Fruit fly (Drosophila melanogaster): ENCODE results near the gene CG14210.

CG14210 gene

dm6 chrX:19642819-19643504 lies 27.0 kb downstream of the CG14210 start, which contains the start of the genes CG12237 and Sec61gamma (continued):
- TF ChIP-seq CG18011 (GFP tag; optimal IDR thresholded peaks at IDR 0.05) (peak; percentile 96), nmo (GFP tag; optimal IDR thresholded peaks at IDR 0.05) (peak; percentile 33), CoRest (tag; optimal IDR thresholded peaks at IDR 0.05) (peak; percentile 53), CG34376 (GFP tag; optimal IDR thresholded peaks at IDR 0.05) (peak; percentile 48), dm (GFP tag; optimal IDR thresholded peaks at IDR 0.05) (peak; percentile 53), gsb-n (tag; optimal IDR thresholded peaks at IDR 0.05) (no peak), CG6765 (GFP tag; optimal IDR thresholded peaks at IDR 0.05) (no peak), slbo (GFP tag; IDR thresholded peaks at IDR 0.05) (peak; percentile 58), CG15514 (GFP tag; optimal IDR thresholded peaks at IDR 0.05) (peak; percentile 79), kni (GFP tag; optimal IDR thresholded peaks at IDR 0.05) (no peak), CG8765 (GFP tag; IDR thresholded peaks at IDR 0.05) (no peak), cg (GFP tag; optimal IDR thresholded peaks at IDR 0.05) (peak; percentile 36), CG10267 (tag; optimal IDR thresholded peaks at IDR 0.05) (peak; percentile 41), CG12391 (tag; optimal IDR thresholded peaks at IDR 0.05) (peak; percentile 45), Blimp-1 (GFP tag; optimal IDR thresholded peaks at IDR 0.05) (no peak), slp2 (GFP tag; optimal IDR thresholded peaks at IDR 0.05) (peak; percentile 13), dmrt11E (tag; optimal IDR thresholded peaks at IDR 0.05) (peak; percentile 6), Antp (GFP tag; optimal IDR thresholded peaks at IDR 0.05) (peak; percentile 28), Poxn (GFP tag; IDR thresholded peaks at IDR 0.05) (no peak), CG13624 (GFP tag; optimal IDR thresholded peaks at IDR 0.05) (peak; percentile 22), CG2678 (tag; optimal IDR thresholded peaks at IDR 0.05) (peak; percentile 33), BEAF-32 (GFP tag; optimal IDR thresholded peaks at IDR 0.05) (peak; percentile 44), Bgb (GFP tag; IDR thresholded peaks at IDR 0.05; ENCODE audit: partially characterized antibody) (peak; percentile 30; the same call in 1 of the 2 replicates), Xbp1 (GFP tag; optimal IDR thresholded peaks at IDR 0.05) (peak; percentile 58), Sry-δ (GFP tag; optimal IDR thresholded peaks at IDR 0.05) (peak; percentile 45), so (GFP tag; IDR thresholded peaks at IDR 0.05) (0 out of 3 replicates have a peak, but pooled peaks have one; percentile 44), Stat92E (GFP tag; optimal IDR thresholded peaks at IDR 0.05) (peak in 1 of 3 experiments; percentile 56), chif (GFP tag; optimal IDR thresholded peaks at IDR 0.05) (peak in 1 of 2 experiments; percentile 11), CG31441 (GFP tag; IDR thresholded peaks at IDR 0.05) (0 out of 2 replicates have a peak, but pooled peaks have one; percentile 32), oc (tag; optimal IDR thresholded peaks at IDR 0.05) (no peak), CG10366 (GFP tag; IDR thresholded peaks at IDR 0.05) (peak; percentile 21; the same call in 1 of the 2 replicates), CG6791 (GFP tag; IDR thresholded peaks at IDR 0.05; ENCODE audit: partially characterized antibody) (0 out of 3 replicates have a peak, but pooled peaks have one; percentile 22), insv (GFP tag; optimal IDR thresholded peaks at IDR 0.05) (peak in 1 of 2 experiments; percentile 89), CG8924 (tag; optimal IDR thresholded peaks at IDR 0.05) (no peak), CG11456 (GFP tag; IDR thresholded peaks at IDR 0.05) (peak; percentile 62; the same call in 1 of the 3 replicates), sd (tag; optimal IDR thresholded peaks at IDR 0.05) (peak; percentile 84), Drgx (GFP tag; IDR thresholded peaks at IDR 0.05) (no peak), Med (GFP tag) (peak; percentile 88), D19B (GFP tag; optimal IDR thresholded peaks at IDR 0.05) (no peak), CG31388 (GFP tag; optimal IDR thresholded peaks at IDR 0.05) (no peak), CG9817 (tag; optimal IDR thresholded peaks at IDR 0.05) (peak; percentile 29), CG14050 (GFP tag; IDR thresholded peaks at IDR 0.05) (no peak), ERR (GFP tag; optimal IDR thresholded peaks at IDR 0.05) (peak; percentile 25), Meics (GFP tag; optimal IDR thresholded peaks at IDR 0.05) (peak; percentile 49), MESR4 (GFP tag; optimal IDR thresholded peaks at IDR 0.05) (peak; percentile 84), MTF-1 (GFP tag; optimal IDR thresholded peaks at IDR 0.05; ENCODE audit: borderline replicate concordance) (no peak), NC2β (GFP tag; optimal IDR thresholded peaks at IDR 0.05) (peak; percentile 53)

All from whole organism, embryonic.